6 worm cellular contexts compared by ENCODE assay signal in the genomic region with DNA sequence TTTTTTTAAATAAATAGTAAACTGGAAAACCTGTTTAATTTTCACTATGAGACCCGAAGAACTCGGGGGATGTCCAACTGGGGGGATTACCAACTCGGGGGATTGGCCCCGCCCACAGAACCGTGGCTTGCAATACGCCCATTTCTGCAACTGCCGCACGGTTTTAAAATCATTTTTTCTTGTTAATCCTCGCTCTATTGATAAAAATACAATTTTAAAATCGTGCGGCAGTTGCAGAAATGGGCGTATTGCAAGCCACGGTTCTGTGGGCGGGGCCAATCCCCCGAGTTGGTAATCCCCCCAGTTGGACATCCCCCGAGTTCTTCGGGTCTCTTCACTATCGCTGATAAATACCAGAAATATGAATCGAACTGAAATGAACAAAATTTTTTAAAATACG.
TF ChIP-seq lines count a peak whose summit lies in the region.
"Not testable (repeated sequence)": the region's sequence is repeated elsewhere in the genome, so short reads cannot be mapped to it uniquely, and the experiment has no call there.

A gene (minus strand): TSS at position 95 of the 400 bp plus-strand sequence.

TF ChIP-seq in whole organism, L1 larva, 84 proteins besides CTCF, POLR2A, EP300 and RAD21 (continues in another document):
- TF ChIP-seq tbx-2 (tag; optimal IDR thresholded peaks at IDR 0.05; lab: Kevin White, UChicago) (peak; percentile 4), nhr-19 (GFP tag; conservative IDR thresholded peaks at IDR 0.05; lab: Robert Waterston, UW) (peak; percentile 66), nhr-47 (tag; optimal IDR thresholded peaks at IDR 0.05; lab: Kevin White, UChicago) (peak; percentile 57), lsy-2 (tag; optimal IDR thresholded peaks at IDR 0.05; lab: Kevin White, UChicago) (peak in 1 of 2 experiments; percentile 18), efl-1 (optimal IDR thresholded peaks at IDR 0.05; lab: Kevin White, UChicago) (peak; percentile 15 to 30), efl-1 (GFP tag; optimal IDR thresholded peaks at IDR 0.05 in 1 of 2; lab: Kevin White, UChicago) (peak in 1 of 2 experiments; percentile 91), snu-23 (GFP tag; optimal IDR thresholded peaks at IDR 0.05; lab: Kevin White, UChicago) (peak; percentile 36), lin-35 (GFP tag; optimal IDR thresholded peaks at IDR 0.05; lab: Kevin White, UChicago) (peak in 1 of 2 experiments; percentile 8), nhr-20 (tag; optimal IDR thresholded peaks at IDR 0.05; lab: Kevin White, UChicago) (peak; percentile 18), swsn-7 (tag; optimal IDR thresholded peaks at IDR 0.05; lab: Kevin White, UChicago) (peak; percentile 19), dpl-1 (GFP tag; optimal IDR thresholded peaks at IDR 0.05; lab: Kevin White, UChicago) (peak in 1 of 3 experiments; percentile 11), nhr-90 (tag; optimal IDR thresholded peaks at IDR 0.05; lab: Kevin White, UChicago; ENCODE audit: poor library complexity) (peak; percentile 60), grh-1 (GFP tag; IDR thresholded peaks at IDR 0.05; lab: Robert Waterston, UW) (peak; percentile 51)

TF ChIP-seq in whole organism, L2 larva, 48 proteins besides CTCF, POLR2A, EP300 and RAD21:
- TF ChIP-seq lsy-2 (tag; optimal IDR thresholded peaks at IDR 0.05; lab: Kevin White, UChicago): peak in 1 of 2 experiments; percentile 46
- TF ChIP-seq sma-3 (GFP tag; optimal IDR thresholded peaks at IDR 0.05; lab: Kevin White, UChicago): peak; percentile 69
- TF ChIP-seq nhr-25 (tag; optimal IDR thresholded peaks at IDR 0.05; lab: Kevin White, UChicago): peak; percentile 20
- peak; percentile 57 for TF ChIP-seq lin-11 (tag; optimal IDR thresholded peaks at IDR 0.05; lab: Kevin White, UChicago)
- TF ChIP-seq F13H6.1 (tag; optimal IDR thresholded peaks at IDR 0.05; lab: Kevin White, UChicago): peak; percentile 1
- TF ChIP-seq gmeb-1 (tag; optimal IDR thresholded peaks at IDR 0.05; lab: Kevin White, UChicago): peak; percentile 23

TF ChIP-seq in whole organism, L3 larva, 47 proteins besides CTCF, POLR2A, EP300 and RAD21:
- peak; percentile 71 for TF ChIP-seq nhr-43 (tag; optimal IDR thresholded peaks at IDR 0.05; lab: Kevin White, UChicago; ENCODE audit: poor library complexity, severe bottlenecking)
- peak; percentile 6 for TF ChIP-seq lin-39 (tag; optimal IDR thresholded peaks at IDR 0.05; lab: Kevin White, UChicago)
- peak; percentile 28 for TF ChIP-seq nfya-1 (tag; optimal IDR thresholded peaks at IDR 0.05; lab: Kevin White, UChicago; ENCODE audit: insufficient read depth)

TF ChIP-seq in whole organism, L4 larva, 104 proteins besides CTCF, POLR2A, EP300 and RAD21 (continues in another document):
- TF ChIP-seq mes-2 (tag; optimal IDR thresholded peaks at IDR 0.05; lab: Kevin White, UChicago; ENCODE audit: poor library complexity, severe bottlenecking) (peak; percentile 71), lin-38 (GFP tag; IDR thresholded peaks at IDR 0.05; lab: Robert Waterston, UW) (peak; percentile 87), vab-7 (GFP tag; IDR thresholded peaks at IDR 0.05; lab: Robert Waterston, UW) (peak; percentile 80), lin-29 (GFP tag; IDR thresholded peaks at IDR 0.05; lab: Robert Waterston, UW) (0 out of 2 replicates have a peak, but pooled peaks have one; percentile 8), hmg-1.1 (GFP tag; IDR thresholded peaks at IDR 0.05; lab: Robert Waterston, UW) (peak; percentile 65), ces-1 (GFP tag; optimal IDR thresholded peaks at IDR 0.05; lab: Kevin White, UChicago) (peak; percentile 27), lim-7 (GFP tag; IDR thresholded peaks at IDR 0.05; lab: Robert Waterston, UW) (peak; percentile 45; the same call in 1 of the 2 replicates), Y48G9A.11 (GFP tag; IDR thresholded peaks at IDR 0.05; lab: Robert Waterston, UW) (peak; percentile 49; the same call in 1 of the 2 replicates), nhr-28 (tag; optimal IDR thresholded peaks at IDR 0.05; lab: Kevin White, UChicago) (peak; percentile 4), D1046.2 (GFP tag; IDR thresholded peaks at IDR 0.05; lab: Robert Waterston, UW) (0 out of 2 replicates have a peak, but pooled peaks have one; percentile 20), rbr-2 (tag; optimal IDR thresholded peaks at IDR 0.05; lab: Kevin White, UChicago) (peak; percentile 50), pha-4 (GFP tag; IDR thresholded peaks at IDR 0.05; lab: Robert Waterston, UW) (peak; percentile 21; the same call in 1 of the 2 replicates), hlh-11 (tag; optimal IDR thresholded peaks at IDR 0.05; lab: Kevin White, UChicago) (peak; percentile 36), dmd-6 (GFP tag; IDR thresholded peaks at IDR 0.05; lab: Robert Waterston, UW) (peak; percentile 56), mep-1 (tag; optimal IDR thresholded peaks at IDR 0.05; lab: Kevin White, UChicago) (peak; percentile 35), snpc-1.2 (GFP tag; IDR thresholded peaks at IDR 0.05; lab: Robert Waterston, UW) (0 out of 2 replicates have a peak, but pooled peaks have one; percentile 20), arid-1 (GFP tag; conservative IDR thresholded peaks at IDR 0.05; lab: Robert Waterston, UW) (0 out of 2 replicates have a peak, but pooled peaks have one; percentile 40), mxl-3 (GFP tag; optimal IDR thresholded peaks at IDR 0.05; lab: Kevin White, UChicago) (peak; percentile 3)
- TF ChIP-seq pha-4 (tag; optimal IDR thresholded peaks at IDR 0.05; lab: Kevin White, UChicago): not testable (repeated sequence)

TF ChIP-seq in whole organism, early embryonic, 17 proteins besides CTCF, POLR2A, EP300 and RAD21:
- TF ChIP-seq pes-1 (GFP tag; IDR thresholded peaks at IDR 0.05; lab: Robert Waterston, UW): peak; percentile 55; the same call in 1 of the 2 replicates

TF ChIP-seq in whole organism, young adult, 124 proteins besides CTCF, POLR2A, EP300 and RAD21:
- TF ChIP-seq lin-40 (tag; optimal IDR thresholded peaks at IDR 0.05; lab: Kevin White, UChicago) (peak; percentile 27), attf-5 (GFP tag; optimal IDR thresholded peaks at IDR 0.05; lab: Kevin White, UChicago) (peak; percentile 34), cebp-2 (GFP tag; IDR thresholded peaks at IDR 0.05; lab: Robert Waterston, UW) (0 out of 2 replicates have a peak, but pooled peaks have one; percentile 10), ztf-26 (tag; optimal IDR thresholded peaks at IDR 0.05; lab: Kevin White, UChicago) (peak; percentile 8), Y67H2A.10 (GFP tag; conservative IDR thresholded peaks at IDR 0.05; lab: Robert Waterston, UW) (peak; percentile 42; the same call in 1 of the 2 replicates), F33H1.4 (GFP tag; IDR thresholded peaks at IDR 0.05; lab: Robert Waterston, UW) (peak; percentile 44), ceh-91 (GFP tag; IDR thresholded peaks at IDR 0.05; lab: Robert Waterston, UW) (0 out of 2 replicates have a peak, but pooled peaks have one; percentile 11), lin-54 (GFP tag; optimal IDR thresholded peaks at IDR 0.05; lab: Kevin White, UChicago) (peak; percentile 11), C06A6.2 (GFP tag; conservative IDR thresholded peaks at IDR 0.05; lab: Robert Waterston, UW) (peak; percentile 84), attf-3 (GFP tag; conservative IDR thresholded peaks at IDR 0.05; lab: Robert Waterston, UW) (peak; percentile 18; the same call in 1 of the 2 replicates), pbrm-1 (GFP tag; IDR thresholded peaks at IDR 0.05; lab: Robert Waterston, UW) (peak; percentile 55; the same call in 1 of the 2 replicates), nfyb-1 (GFP tag; IDR thresholded peaks at IDR 0.05; lab: Robert Waterston, UW) (peak; percentile 55), rpc-1 (optimal IDR thresholded peaks at IDR 0.05; lab: Kevin White, UChicago) (peak; percentile 15), snpc-4 (tag; optimal IDR thresholded peaks at IDR 0.05; lab: Kevin White, UChicago) (peak in 2 of 4 experiments; percentile 5 to 25), Y95B8A.8 (GFP tag; IDR thresholded peaks at IDR 0.05; lab: Robert Waterston, UW) (0 out of 2 replicates have a peak, but pooled peaks have one; percentile 12), ceh-100 (GFP tag; IDR thresholded peaks at IDR 0.05; lab: Robert Waterston, UW) (peak; percentile 90), lin-26 (GFP tag; IDR thresholded peaks at IDR 0.05; lab: Robert Waterston, UW) (peak; percentile 18; the same call in 1 of the 2 replicates), cebp-1 (tag; optimal IDR thresholded peaks at IDR 0.05; lab: Kevin White, UChicago) (peak; percentile 36), mcd-1 (GFP tag; IDR thresholded peaks at IDR 0.05; lab: Robert Waterston, UW) (peak; percentile 89), hmg-1.2 (GFP tag; IDR thresholded peaks at IDR 0.05; lab: Robert Waterston, UW) (peak; percentile 13; the same call in 1 of the 2 replicates), egrh-3 (GFP tag; IDR thresholded peaks at IDR 0.05; lab: Robert Waterston, UW) (peak; percentile 34), nhr-120 (GFP tag; IDR thresholded peaks at IDR 0.05; lab: Robert Waterston, UW) (0 out of 2 replicates have a peak, but pooled peaks have one; percentile 76), K11D2.4 (GFP tag; IDR thresholded peaks at IDR 0.05; lab: Robert Waterston, UW) (peak; percentile 73), ztf-18 (tag; optimal IDR thresholded peaks at IDR 0.05; lab: Kevin White, UChicago) (peak; percentile 6), zfh-2 (GFP tag; conservative IDR thresholded peaks at IDR 0.05; lab: Robert Waterston, UW) (0 out of 2 replicates have a peak, but pooled peaks have one; percentile 34), C17E4.6 (GFP tag; IDR thresholded peaks at IDR 0.05; lab: Robert Waterston, UW) (peak; percentile 21; the same call in 1 of the 2 replicates)
- TF ChIP-seq rpc-1 (tag; optimal IDR thresholded peaks at IDR 0.05; lab: Kevin White, UChicago); snpc-4 (GFP tag; optimal IDR thresholded peaks at IDR 0.05; lab: Kevin White, UChicago); cebp-1 (GFP tag; IDR thresholded peaks at IDR 0.05; lab: Robert Waterston, UW): not testable (repeated sequence)
